Worm (Caenorhabditis elegans) whole organism, L4 larva: Measurements from ENCODE around the gene hyl-1.
A peak's percentile ranks its signal among the peaks of the same experiment; 100 is the strongest.

Experiments
- F10B5.3 ChIP-seq: sonication (generic microtip); optimal IDR thresholded peaks from 2 replicates; lab custom pipeline; 2016; ENCODE audit warnings: mild to moderate bottlenecking, missing genetic modification characterization, missing compliant biosample characterization
- F37D6.2 ChIP-seq: sonication (generic microtip); optimal IDR thresholded peaks from 2 replicates; lab custom pipeline; 2016; ENCODE audit warnings: mild to moderate bottlenecking, missing genetic modification characterization, missing compliant biosample characterization
- F44E2.7 ChIP-seq: fragments of 200-800 bp; sonication (Bioruptor generic); IDR thresholded peaks from 2 replicates; pipeline ENCODE4 v2.1.2; 2022; ENCODE audit warnings: missing genetic modification characterization, missing compliant biosample characterization
- F49E8.2 ChIP-seq: sonication (generic microtip); optimal IDR thresholded peaks from 2 replicates; lab custom pipeline; 2016; ENCODE audit warnings: missing compliant biosample characterization, mild to moderate bottlenecking, missing genetic modification characterization, borderline replicate concordance
- T26A8.4 ChIP-seq: fragments of 200-800 bp; sonication (Bioruptor generic); IDR thresholded peaks from 2 replicates; pipeline ENCODE4 v1.3.6; 2022; ENCODE audit warnings: missing genetic modification characterization, missing compliant biosample characterization
- Y48G9A.11 ChIP-seq: fragments of 200-800 bp; sonication (Bioruptor generic); IDR thresholded peaks from 2 replicates; pipeline ENCODE4 v1.3.6; 2022; ENCODE audit warnings: missing genetic modification reagents, missing genetic modification characterization, missing compliant biosample characterization
- Y75B8A.6 ChIP-seq: fragments of 200-800 bp; sonication (Bioruptor generic); IDR thresholded peaks from 2 replicates; pipeline ENCODE4 v1.3.6; 2022; ENCODE audit warnings: missing genetic modification reagents, missing genetic modification characterization, missing compliant biosample characterization
- ZK337.2 ChIP-seq: fragments of 200-800 bp; sonication (Bioruptor generic); IDR thresholded peaks from 2 replicates; pipeline ENCODE4 v1.3.6; 2022; ENCODE audit warnings: missing genetic modification reagents, missing genetic modification characterization, missing compliant biosample characterization
- ZK546.5 ChIP-seq, 2 experiments: sonication (generic microtip); optimal IDR thresholded peaks; 2 replicates each; lab custom pipeline; 2017; ENCODE audit warnings: missing biosample characterization in 2 of 2, missing genetic modification characterization in 2 of 2
- aha-1 ChIP-seq: fragments of 150-350 bp; peaks from one replicate; lab custom pipeline; 2014; ENCODE audit warnings: missing biosample characterization, missing genetic modification characterization
- ama-1 ChIP-seq: fragments of 150-350 bp; optimal IDR thresholded peaks from 2 replicates; lab custom pipeline; 2014; ENCODE audit warnings: inconsistent platforms, mixed read lengths
- attf-4 ChIP-seq: sonication (generic microtip); optimal IDR thresholded peaks from 3 replicates; lab custom pipeline; 2017; ENCODE audit warnings: missing biosample characterization, missing genetic modification characterization
- ceh-62 ChIP-seq: sonication (generic microtip); optimal IDR thresholded peaks from 2 replicates; lab custom pipeline; 2017; ENCODE audit warnings: missing biosample characterization, missing genetic modification characterization
- cey-2 ChIP-seq: sonication (generic microtip); optimal IDR thresholded peaks from 3 replicates; lab custom pipeline; 2017; ENCODE audit warnings: missing genetic modification characterization, mild to moderate bottlenecking, missing compliant biosample characterization, antibody characterized with exemption, borderline replicate concordance; ENCODE audit not compliant: insufficient read depth
- daf-12 ChIP-seq: fragments of 150-350 bp; optimal IDR thresholded peaks from 2 replicates; lab custom pipeline; 2014; ENCODE audit warnings: missing biosample characterization, missing genetic modification reagents, missing genetic modification characterization
- daf-19 ChIP-seq: fragments of 200-800 bp; sonication (Bioruptor generic); conservative IDR thresholded peaks from 2 replicates; pipeline ENCODE4 v1.3.6; 2022; ENCODE audit warnings: missing genetic modification characterization, missing compliant biosample characterization
- dmd-6 ChIP-seq: fragments of 200-800 bp; sonication (Bioruptor generic); IDR thresholded peaks from 2 replicates; pipeline ENCODE4 v1.3.6; 2022; ENCODE audit warnings: missing genetic modification reagents, missing genetic modification characterization, missing compliant biosample characterization
- dmd-8 ChIP-seq: fragments of 200-800 bp; sonication (Bioruptor generic); IDR thresholded peaks from 2 replicates; pipeline ENCODE4 v1.3.6; 2022; ENCODE audit warnings: missing genetic modification characterization, missing compliant biosample characterization
- dpl-1 ChIP-seq: fragments of 150-350 bp; optimal IDR thresholded peaks from 2 replicates; lab custom pipeline; 2014; ENCODE audit warnings: missing biosample characterization, missing genetic modification reagents, missing genetic modification characterization
- dve-1 ChIP-seq: sonication (generic microtip); optimal IDR thresholded peaks from 2 replicates; lab custom pipeline; 2017; ENCODE audit warnings: antibody characterized with exemption, mild to moderate bottlenecking, missing genetic modification characterization, missing compliant biosample characterization; ENCODE audit not compliant: insufficient read depth
- fos-1 ChIP-seq: fragments of 150-350 bp; optimal IDR thresholded peaks from 2 replicates; lab custom pipeline; 2014; ENCODE audit warnings: missing biosample characterization, missing genetic modification characterization
- gei-8 ChIP-seq: fragments of 200-800 bp; sonication (Bioruptor generic); optimal IDR thresholded peaks from 2 replicates; lab custom pipeline; 2018; ENCODE audit warnings: mild to moderate bottlenecking, missing genetic modification characterization, missing compliant biosample characterization
- hlh-30 ChIP-seq: sonication (generic microtip); optimal IDR thresholded peaks from 2 replicates; lab custom pipeline; 2017; ENCODE audit warnings: antibody characterized with exemption, mild to moderate bottlenecking, missing genetic modification characterization, missing compliant biosample characterization; ENCODE audit not compliant: insufficient read depth
- lin-29 ChIP-seq: fragments of 200-800 bp; sonication (Bioruptor generic); IDR thresholded peaks from 2 replicates; pipeline ENCODE4 v1.3.6; 2022; ENCODE audit warnings: missing genetic modification reagents, missing genetic modification characterization, missing compliant biosample characterization
- lin-39 ChIP-seq: fragments of 150-350 bp; optimal IDR thresholded peaks from 2 replicates; lab custom pipeline; 2014; ENCODE audit warnings: missing biosample characterization, missing genetic modification reagents, missing genetic modification characterization
- lsy-2 ChIP-seq, 2 experiments: fragments of 150-350 bp in 1 of 2; sonication (generic microtip) in 1 of 2; optimal IDR thresholded peaks; 2 replicates each; lab custom pipeline; 2014 to 2017; ENCODE audit warnings: missing biosample characterization in 2 of 2, missing genetic modification characterization in 2 of 2
- madf-5 ChIP-seq, 2 experiments: fragments of 200-800 bp; sonication (Bioruptor generic); IDR thresholded peaks; 2 replicates each; pipeline ENCODE4 v1.3.6; 2022; ENCODE audit warnings: missing compliant biosample characterization in 2 of 2, missing genetic modification characterization in 2 of 2
- madf-9 ChIP-seq: fragments of 200-800 bp; sonication (Bioruptor generic); conservative IDR thresholded peaks from 2 replicates; pipeline ENCODE4 v1.3.6; 2022; ENCODE audit warnings: missing genetic modification reagents, missing genetic modification characterization, missing compliant biosample characterization
- mdl-1 ChIP-seq, 2 experiments: fragments of 150-350 bp in 1 of 2; sonication (generic microtip) in 1 of 2; optimal IDR thresholded peaks; 2 replicates each; lab custom pipeline; 2014 to 2017; ENCODE audit warnings: missing biosample characterization in 2 of 2, missing genetic modification characterization in 2 of 2
- mdt-29 ChIP-seq: fragments of 200-800 bp; sonication (Bioruptor generic); IDR thresholded peaks from 2 replicates; pipeline ENCODE4 v1.3.6; 2022; ENCODE audit warnings: missing genetic modification reagents, missing genetic modification characterization, missing compliant biosample characterization
- mep-1 ChIP-seq: fragments of 150-350 bp; sonication (generic microtip); optimal IDR thresholded peaks from 3 replicates; lab custom pipeline; 2014; ENCODE audit warnings: missing biosample characterization, missing genetic modification characterization
- mxl-2 ChIP-seq: fragments of 200-800 bp; sonication (Bioruptor generic); conservative IDR thresholded peaks from 2 replicates; pipeline ENCODE4 v1.3.6; 2022; ENCODE audit warnings: missing genetic modification reagents, missing genetic modification characterization, missing compliant biosample characterization
- mxl-3 ChIP-seq: fragments of 200-800 bp; sonication (Bioruptor generic); optimal IDR thresholded peaks from 2 replicates; lab custom pipeline; 2018; ENCODE audit warnings: mild to moderate bottlenecking, missing genetic modification characterization, missing compliant biosample characterization
- nhr-102 ChIP-seq: sonication (generic microtip); optimal IDR thresholded peaks from 2 replicates; lab custom pipeline; 2016; ENCODE audit warnings: mild to moderate bottlenecking, missing genetic modification characterization, moderate library complexity, missing compliant biosample characterization
- nhr-11 ChIP-seq: fragments of 150-350 bp; optimal IDR thresholded peaks from 2 replicates; lab custom pipeline; 2014; ENCODE audit warnings: missing biosample characterization, missing genetic modification characterization
- nhr-237 ChIP-seq: sonication (generic microtip); optimal IDR thresholded peaks from 2 replicates; lab custom pipeline; 2017; ENCODE audit warnings: missing biosample characterization, missing genetic modification characterization
- nhr-41 ChIP-seq: fragments of 200-800 bp; sonication (Bioruptor generic); IDR thresholded peaks from 2 replicates; pipeline ENCODE4 v1.3.6; 2022; ENCODE audit warnings: missing genetic modification reagents, missing genetic modification characterization, missing compliant biosample characterization
- nhr-42 ChIP-seq: fragments of 200-800 bp; sonication (Bioruptor generic); IDR thresholded peaks from 2 replicates; pipeline ENCODE4 v1.3.6; 2022; ENCODE audit warnings: missing genetic modification characterization, missing compliant biosample characterization
- nhr-48 ChIP-seq: sonication (generic microtip); optimal IDR thresholded peaks from 2 replicates; lab custom pipeline; 2016; ENCODE audit warnings: mild to moderate bottlenecking, missing genetic modification characterization, missing compliant biosample characterization
- nhr-76 ChIP-seq: fragments of 150-350 bp; optimal IDR thresholded peaks from 2 replicates; lab custom pipeline; 2014; ENCODE audit warnings: missing biosample characterization, missing genetic modification characterization
- nhr-77 ChIP-seq: fragments of 150-350 bp; optimal IDR thresholded peaks from 2 replicates; lab custom pipeline; 2014; ENCODE audit warnings: missing biosample characterization, missing genetic modification characterization
- pqm-1 ChIP-seq: sonication (generic microtip); optimal IDR thresholded peaks from 2 replicates; lab custom pipeline; 2017; ENCODE audit warnings: missing biosample characterization, missing genetic modification characterization
- rbr-2 ChIP-seq: sonication (generic microtip); optimal IDR thresholded peaks from 2 replicates; lab custom pipeline; 2016; ENCODE audit warnings: missing genotype, missing genetic modification characterization, missing compliant biosample characterization
- spr-1 ChIP-seq: sonication (generic microtip); optimal IDR thresholded peaks from 2 replicates; lab custom pipeline; 2016; ENCODE audit warnings: mild to moderate bottlenecking, missing genetic modification characterization, missing compliant biosample characterization
- spr-3 ChIP-seq: fragments of 200-800 bp; sonication (Bioruptor generic); optimal IDR thresholded peaks from 2 replicates; lab custom pipeline; 2018; ENCODE audit warnings: mild to moderate bottlenecking, missing genetic modification characterization, missing compliant biosample characterization
- tag-97 ChIP-seq: fragments of 200-800 bp; sonication (Bioruptor generic); IDR thresholded peaks from 2 replicates; pipeline ENCODE4 v1.3.6; 2022; ENCODE audit warnings: missing genetic modification characterization, missing compliant biosample characterization
- tra-1 ChIP-seq: fragments of 200-800 bp; sonication (Bioruptor generic); IDR thresholded peaks from 2 replicates; pipeline ENCODE4 v1.3.6; 2022; ENCODE audit warnings: missing genetic modification reagents, missing genetic modification characterization, missing compliant biosample characterization
- unc-130 ChIP-seq: sonication (generic microtip); optimal IDR thresholded peaks from 2 replicates; lab custom pipeline; 2016; ENCODE audit warnings: missing genetic modification reagents, missing genetic modification characterization, missing compliant biosample characterization
- unc-39 ChIP-seq: sonication (generic microtip); optimal IDR thresholded peaks from 2 replicates; lab custom pipeline; 2017; ENCODE audit warnings: missing biosample characterization, missing genetic modification characterization
- zag-1 ChIP-seq: fragments of 150-350 bp; optimal IDR thresholded peaks from 2 replicates; lab custom pipeline; 2014; ENCODE audit warnings: missing biosample characterization, missing genetic modification characterization
- zip-11 ChIP-seq: fragments of 200-800 bp; sonication (Bioruptor generic); IDR thresholded peaks from 2 replicates; pipeline ENCODE4 v1.3.6; 2022; ENCODE audit warnings: missing genetic modification characterization, missing compliant biosample characterization

hyl-1 gene

DNA sequence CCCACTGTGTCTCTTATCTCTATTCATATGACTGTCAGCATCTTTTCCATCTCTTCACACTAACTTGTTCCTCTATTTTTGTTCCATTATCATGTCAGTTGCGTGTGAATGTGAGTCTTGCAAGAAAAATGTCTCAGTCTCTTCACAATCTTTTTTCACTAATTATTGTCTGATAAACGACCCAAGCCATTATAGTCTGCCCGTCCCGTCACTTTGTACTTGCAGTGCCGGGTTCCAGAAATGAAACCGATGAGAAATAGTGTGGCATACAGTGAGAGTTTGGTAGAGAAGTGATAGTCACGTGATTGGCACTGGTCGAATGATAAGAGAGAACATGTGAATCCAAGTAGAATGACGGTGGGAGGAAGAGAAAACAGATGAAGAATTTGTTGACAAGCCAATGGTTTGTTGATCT is 11.3 kb upstream of the hyl-1 start (continued):
- TF ChIP-seq fos-1 (tag; lab: Kevin White, UChicago) = no peak
- TF ChIP-seq mxl-3 (GFP tag; lab: Kevin White, UChicago) = peak; percentile 92
- TF ChIP-seq mdl-1 (tag; optimal IDR thresholded peaks at IDR 0.05; lab: Kevin White, UChicago) = peak; percentile 79 to 95
- no peak for TF ChIP-seq F49E8.2
- TF ChIP-seq ZK546.5 (tag; optimal IDR thresholded peaks at IDR 0.05; lab: Kevin White, UChicago) = no peak
- TF ChIP-seq mep-1 (tag; lab: Kevin White, UChicago) = peak; percentile 81
- TF ChIP-seq spr-3 = no peak
- TF ChIP-seq F44E2.7 (GFP tag; lab: Robert Waterston, UW) = no peak
- TF ChIP-seq ama-1 (lab: Kevin White, UChicago) = no peak
- TF ChIP-seq hlh-30 (tag; lab: Kevin White, UChicago) = peak; percentile 98
- peak; percentile 94 for TF ChIP-seq nhr-77 (tag; lab: Kevin White, UChicago)
- TF ChIP-seq nhr-76 (tag; lab: Kevin White, UChicago) = peak; percentile 82
- TF ChIP-seq lin-29 = no peak
- TF ChIP-seq nhr-42 (GFP tag; lab: Robert Waterston, UW) = peak; percentile 61; the same call in 1 of the 2 replicates
- no peak for TF ChIP-seq attf-4
- TF ChIP-seq tra-1 (GFP tag; lab: Robert Waterston, UW) = peak; percentile 96
- no peak for TF ChIP-seq zip-11 (GFP tag; lab: Robert Waterston, UW)
- no peak for TF ChIP-seq ceh-62 (tag; lab: Kevin White, UChicago)
- TF ChIP-seq lin-39 (tag; lab: Kevin White, UChicago) = no peak
- peak; percentile 93 for TF ChIP-seq pqm-1 (tag; lab: Kevin White, UChicago)
- peak; percentile 99 for TF ChIP-seq dmd-6
- no peak for TF ChIP-seq F10B5.3 (tag; lab: Kevin White, UChicago)
- TF ChIP-seq dmd-8 (GFP tag; lab: Robert Waterston, UW) = no peak
- TF ChIP-seq ZK337.2 = no peak
- TF ChIP-seq rbr-2 (tag; lab: Kevin White, UChicago) = peak; percentile 34
- 0 out of 2 replicates have a peak, but pooled peaks have one; percentile 73 for TF ChIP-seq nhr-41 (GFP tag; lab: Robert Waterston, UW)
- no peak for TF ChIP-seq unc-130 (GFP tag; lab: Kevin White, UChicago)
- peak; percentile 99 for TF ChIP-seq dve-1
- TF ChIP-seq Y75B8A.6 (GFP tag; lab: Robert Waterston, UW) = 0 out of 2 replicates have a peak, but pooled peaks have one; percentile 17
- TF ChIP-seq F37D6.2 (tag; lab: Kevin White, UChicago) = no peak
- no peak for TF ChIP-seq madf-5 (GFP tag; IDR thresholded peaks at IDR 0.05; lab: Robert Waterston, UW)
- TF ChIP-seq daf-19 (GFP tag; lab: Robert Waterston, UW) = no peak
- no peak for TF ChIP-seq daf-12 (tag; lab: Kevin White, UChicago)
- peak; percentile 99 for TF ChIP-seq nhr-48
- peak; percentile 81 for TF ChIP-seq T26A8.4 (GFP tag; lab: Robert Waterston, UW)
- TF ChIP-seq dpl-1 (GFP tag; lab: Kevin White, UChicago) = peak; percentile 60
- no peak for TF ChIP-seq unc-39 (tag; lab: Kevin White, UChicago)
- TF ChIP-seq spr-1 (tag; lab: Kevin White, UChicago) = peak; percentile 87
- peak; percentile 99 for TF ChIP-seq gei-8 (GFP tag; lab: Kevin White, UChicago)
- TF ChIP-seq nhr-11 (tag; lab: Kevin White, UChicago) = peak; percentile 95
- peak; percentile 97 for TF ChIP-seq nhr-102 (tag; lab: Kevin White, UChicago)
- TF ChIP-seq nhr-237 (tag; lab: Kevin White, UChicago) = no peak
- peak; percentile 75 to 84 for TF ChIP-seq lsy-2 (tag; optimal IDR thresholded peaks at IDR 0.05; lab: Kevin White, UChicago)
- peak; percentile 89 for TF ChIP-seq mdt-29 (GFP tag; lab: Robert Waterston, UW)
- TF ChIP-seq madf-9 (GFP tag; lab: Robert Waterston, UW) = 0 out of 2 replicates have a peak, but pooled peaks have one; percentile 3
- TF ChIP-seq aha-1 = peak; percentile 99
- no peak for TF ChIP-seq tag-97 (GFP tag; lab: Robert Waterston, UW)
- peak; percentile 97 for TF ChIP-seq cey-2 (tag; lab: Kevin White, UChicago)
- TF ChIP-seq Y48G9A.11 (GFP tag; lab: Robert Waterston, UW) = no peak
- no peak for TF ChIP-seq zag-1 (tag; lab: Kevin White, UChicago)
- TF ChIP-seq mxl-2 (GFP tag; lab: Robert Waterston, UW) = peak; percentile 84
